Fruit fly (Drosophila melanogaster) whole organism, embryonic: Measurements from ENCODE around the gene Sik2.

Source experiments
- Blimp-1 ChIP-seq: fragments of 200-800 bp; sonication (Bioruptor generic); optimal IDR thresholded peaks from 3 replicates; lab custom pipeline; 2018; ENCODE audit warnings: missing biosample characterization, missing genetic modification characterization, mild to moderate bottlenecking, moderate library complexity, missing genetic modification reagents
- CG12942 ChIP-seq: fragments of 200-800 bp; sonication (Bioruptor generic); optimal IDR thresholded peaks from 3 replicates; lab custom pipeline; 2016; ENCODE audit warnings: missing biosample characterization, missing genetic modification characterization
- CG15073 ChIP-seq: fragments of 200-800 bp; sonication (Bioruptor generic); optimal IDR thresholded peaks from 2 replicates; lab custom pipeline; 2016; ENCODE audit warnings: missing biosample characterization, missing genetic modification characterization
- CG18476 ChIP-seq: fragments of 200-800 bp; sonication (Bioruptor generic); optimal IDR thresholded peaks from 2 replicates; lab custom pipeline; 2016; ENCODE audit warnings: missing biosample characterization, mild to moderate bottlenecking, missing genetic modification characterization
- CG2116 ChIP-seq: fragments of 200-800 bp; sonication (Bioruptor generic); optimal IDR thresholded peaks from 3 replicates; lab custom pipeline; 2018; ENCODE audit warnings: missing biosample characterization, mild to moderate bottlenecking, missing genetic modification characterization
- CG30431 ChIP-seq: fragments of 200-800 bp; sonication (Bioruptor generic); optimal IDR thresholded peaks from 2 replicates; lab custom pipeline; 2017; ENCODE audit warnings: missing biosample characterization, missing genetic modification characterization
- CG31441 ChIP-seq: fragments of 200-800 bp; sonication (Bioruptor generic); IDR thresholded peaks from 2 replicates; pipeline ENCODE4 v1.3.6; 2022; ENCODE audit warnings: missing biosample characterization, missing genetic modification characterization
- CG3163 ChIP-seq: fragments of 200-800 bp; sonication (Bioruptor generic); optimal IDR thresholded peaks from 3 replicates; lab custom pipeline; 2016; ENCODE audit warnings: missing biosample characterization, missing genetic modification characterization
- CG4424 ChIP-seq: fragments of 200-800 bp; sonication (Bioruptor generic); optimal IDR thresholded peaks from 3 replicates; lab custom pipeline; 2016; ENCODE audit warnings: missing biosample characterization, missing genetic modification characterization
- CG6254 ChIP-seq: fragments of 200-800 bp; sonication (Bioruptor generic); optimal IDR thresholded peaks from 3 replicates; lab custom pipeline; 2017; ENCODE audit warnings: mild to moderate bottlenecking, missing biosample characterization, missing genetic modification reagents, missing genetic modification characterization
- CG7786 ChIP-seq: fragments of 200-800 bp; sonication (Bioruptor generic); optimal IDR thresholded peaks from 2 replicates; lab custom pipeline; 2016; ENCODE audit warnings: missing biosample characterization, missing genetic modification characterization
- CG9727 ChIP-seq: fragments of 200-800 bp; sonication (Bioruptor generic); optimal IDR thresholded peaks from 3 replicates; lab custom pipeline; 2017; ENCODE audit warnings: missing biosample characterization, mild to moderate bottlenecking, missing genetic modification characterization
- CHES-1-like ChIP-seq: fragments of 200-800 bp; sonication (Bioruptor generic); optimal IDR thresholded peaks from 2 replicates; lab custom pipeline; 2016; ENCODE audit warnings: missing biosample characterization, missing genetic modification characterization
- CoRest ChIP-seq: fragments of 200-800 bp; sonication (Bioruptor generic); optimal IDR thresholded peaks from 3 replicates; lab custom pipeline; 2018; ENCODE audit warnings: missing biosample characterization, mild to moderate bottlenecking, missing genetic modification characterization, moderate library complexity
- CrebB ChIP-seq: fragments of 200-800 bp; sonication (Bioruptor generic); optimal IDR thresholded peaks from 3 replicates; lab custom pipeline; 2018; ENCODE audit warnings: missing biosample characterization, mild to moderate bottlenecking, missing genetic modification characterization
- D19B ChIP-seq: fragments of 200-800 bp; sonication (Bioruptor generic); optimal IDR thresholded peaks from 2 replicates; lab custom pipeline; 2017; ENCODE audit warnings: missing biosample characterization, mild to moderate bottlenecking, missing genetic modification characterization
- Dip3 ChIP-seq: fragments of 200-800 bp; sonication (Bioruptor generic); optimal IDR thresholded peaks from 3 replicates; lab custom pipeline; 2016; ENCODE audit warnings: missing biosample characterization, missing genetic modification characterization
- Dll ChIP-seq: fragments of 200-800 bp; sonication (Bioruptor generic); IDR thresholded peaks from 4 replicates; pipeline ENCODE4 v1.3.6; 2022; ENCODE audit warnings: missing biosample characterization, missing genetic modification characterization; ENCODE audit not compliant: partially characterized antibody
- Doc3 ChIP-seq: fragments of 200-800 bp; sonication (Bioruptor generic); IDR thresholded peaks from 3 replicates; pipeline ENCODE4 v1.3.6; 2022; ENCODE audit warnings: missing biosample characterization, missing genetic modification characterization; ENCODE audit not compliant: partially characterized antibody
- E2f2 ChIP-seq: fragments of 200-800 bp; sonication (Bioruptor generic); IDR thresholded peaks from 2 replicates; pipeline ENCODE4 v1.3.6; 2022; ENCODE audit warnings: missing biosample characterization, missing genetic modification characterization
- Ets97D ChIP-seq: fragments of 200-800 bp; sonication (Bioruptor generic); optimal IDR thresholded peaks from 3 replicates; lab custom pipeline; 2016; ENCODE audit warnings: missing biosample characterization, missing genetic modification characterization
- Gug ChIP-seq: fragments of 200-800 bp; sonication (Bioruptor generic); IDR thresholded peaks from 4 replicates; pipeline ENCODE4 v1.3.6; 2022; ENCODE audit warnings: missing biosample characterization, missing genetic modification characterization
- Hey ChIP-seq: fragments of 200-800 bp; sonication (Bioruptor generic); optimal IDR thresholded peaks from 3 replicates; lab custom pipeline; 2018; ENCODE audit warnings: missing biosample characterization, mild to moderate bottlenecking, missing genetic modification characterization
- Hr39 ChIP-seq: fragments of >200 bp; optimal IDR thresholded peaks from 2 replicates; lab custom pipeline; 2017
- Hsf ChIP-seq: fragments of 200-800 bp; sonication (Bioruptor generic); optimal IDR thresholded peaks from 3 replicates; lab custom pipeline; 2016; ENCODE audit warnings: missing biosample characterization, missing genetic modification characterization
- NC2α ChIP-seq: fragments of 200-800 bp; sonication (Bioruptor generic); optimal IDR thresholded peaks from 2 replicates; lab custom pipeline; 2016; ENCODE audit warnings: missing biosample characterization, missing genetic modification characterization
- Nf-YC ChIP-seq: fragments of 200-800 bp; optimal IDR thresholded peaks from 3 replicates; lab custom pipeline; 2019; ENCODE audit warnings: missing biosample characterization, mild to moderate bottlenecking, missing genetic modification characterization, moderate library complexity
- Scr ChIP-seq: fragments of 200-800 bp; sonication (Bioruptor generic); IDR thresholded peaks from 2 replicates; pipeline ENCODE4 v1.3.6; 2022; ENCODE audit warnings: missing biosample characterization, missing genetic modification characterization; ENCODE audit not compliant: partially characterized antibody
- Side ChIP-seq: fragments of 200-800 bp; sonication (Bioruptor generic); optimal IDR thresholded peaks from 2 replicates; lab custom pipeline; 2016; ENCODE audit warnings: missing biosample characterization, missing genetic modification characterization
- cg ChIP-seq: fragments of 200-800 bp; sonication (Bioruptor generic); optimal IDR thresholded peaks from 3 replicates; lab custom pipeline; 2019; ENCODE audit warnings: missing biosample characterization, mild to moderate bottlenecking, missing genetic modification characterization, moderate library complexity
- emc ChIP-seq: fragments of 200-800 bp; sonication (Bioruptor generic); optimal IDR thresholded peaks from 2 replicates; lab custom pipeline; 2016; ENCODE audit warnings: missing biosample characterization, missing genetic modification characterization
- ewg ChIP-seq: fragments of 200-800 bp; sonication (Bioruptor generic); optimal IDR thresholded peaks from 3 replicates; lab custom pipeline; 2017; ENCODE audit warnings: mild to moderate bottlenecking, missing biosample characterization, missing genetic modification reagents, missing genetic modification characterization
- ind ChIP-seq: fragments of 200-800 bp; sonication (Bioruptor generic); optimal IDR thresholded peaks from 3 replicates; lab custom pipeline; 2016; ENCODE audit warnings: missing biosample characterization, missing genetic modification characterization
- lov ChIP-seq, 2 experiments: fragments of 200-800 bp in 1 of 2; fragments of >200 bp in 1 of 2; sonication (Bioruptor generic) in 1 of 2; IDR thresholded peaks in 1 of 2; optimal IDR thresholded peaks in 1 of 2; 2 replicates in 1 of 2; 3 replicates in 1 of 2; pipeline versions ENCODE4 v1.3.6 to Lab custom; 2017 to 2022; ENCODE audit warnings: missing biosample characterization in 1 of 2, missing genetic modification characterization in 1 of 2
- luna ChIP-seq: fragments of 200-800 bp; sonication (Bioruptor generic); optimal IDR thresholded peaks from 2 replicates; lab custom pipeline; 2016; ENCODE audit warnings: missing biosample characterization, missing genetic modification characterization
- peb ChIP-seq: fragments of 200-800 bp; sonication (Bioruptor generic); IDR thresholded peaks from 2 replicates; pipeline ENCODE4 v1.3.6; 2022; ENCODE audit warnings: missing biosample characterization, missing genetic modification characterization
- psq ChIP-seq: fragments of 200-800 bp; sonication (Bioruptor generic); optimal IDR thresholded peaks from 2 replicates; lab custom pipeline; 2017; ENCODE audit warnings: missing biosample characterization, missing genetic modification characterization
- ranshi ChIP-seq: fragments of 200-800 bp; sonication (Bioruptor generic); IDR thresholded peaks from 2 replicates; pipeline ENCODE4 v1.3.6; 2022; ENCODE audit warnings: missing biosample characterization, missing genetic modification characterization
- repo ChIP-seq: fragments of 200-800 bp; sonication (Bioruptor generic); optimal IDR thresholded peaks from 2 replicates; lab custom pipeline; 2016; ENCODE audit warnings: missing biosample characterization, missing genetic modification characterization
- rib ChIP-seq: fragments of 200-800 bp; sonication (Bioruptor generic); IDR thresholded peaks from 2 replicates; pipeline ENCODE4 v1.3.6; 2022; ENCODE audit warnings: missing biosample characterization, missing genetic modification characterization
- row ChIP-seq: fragments of 200-800 bp; sonication (Bioruptor generic); IDR thresholded peaks from 3 replicates; pipeline ENCODE4 v1.3.6; 2022; ENCODE audit warnings: missing biosample characterization, missing genetic modification characterization
- sc ChIP-seq, 3 experiments: fragments of >200 bp in 2 of 3; fragments of 200-800 bp in 1 of 3; sonication (Bioruptor generic) in 1 of 3; optimal IDR thresholded peaks; 2 replicates in 2 of 3; 3 replicates in 1 of 3; lab custom pipeline; 2017; ENCODE audit warnings: mild to moderate bottlenecking in 1 of 3, missing biosample characterization in 1 of 3, missing genetic modification characterization in 1 of 3, missing genetic modification reagents in 1 of 3
- scrt ChIP-seq: fragments of 200-800 bp; sonication (Bioruptor generic); optimal IDR thresholded peaks from 2 replicates; lab custom pipeline; 2018; ENCODE audit warnings: missing biosample characterization, mild to moderate bottlenecking, missing genetic modification characterization, moderate library complexity
- sqz ChIP-seq: fragments of 200-800 bp; sonication (Bioruptor generic); optimal IDR thresholded peaks from 3 replicates; lab custom pipeline; 2018; ENCODE audit warnings: missing biosample characterization, mild to moderate bottlenecking, missing genetic modification characterization

Gene Sik2

dm6 chrX:2080367-2080927 lies 18.7 kb upstream of the Sik2 start, which contains the start of the genes CG16903 and Unc-76 (continued):
- TF ChIP-seq rib, result 0 out of 2 replicates have a peak, but pooled peaks have one; percentile 17
- no peak for TF ChIP-seq emc (GFP tag; lab: Kevin White, UChicago)
- TF ChIP-seq Blimp-1 (GFP tag; lab: Kevin White, UChicago), result peak; percentile 33
- TF ChIP-seq Scr, result peak; percentile 39
- TF ChIP-seq luna (GFP tag; lab: Kevin White, UChicago), result no peak
- TF ChIP-seq CG3163 (GFP tag; lab: Kevin White, UChicago), result peak; percentile 25
- TF ChIP-seq Dll (GFP tag; lab: Robert Waterston, UW), result peak; percentile 40; the same call in 2 of the 4 replicates
- TF ChIP-seq row, result peak; percentile 29; the same call in 1 of the 3 replicates
- no peak for TF ChIP-seq CG30431 (GFP tag; lab: Kevin White, UChicago)
- no peak for TF ChIP-seq cg (GFP tag; lab: Kevin White, UChicago)
- TF ChIP-seq CG18476 (GFP tag; lab: Kevin White, UChicago), result no peak
- TF ChIP-seq CG15073 (GFP tag; lab: Kevin White, UChicago), result no peak
- no peak; the same call in 2 of the 3 replicates for TF ChIP-seq Doc3
- no peak for TF ChIP-seq CG12942 (GFP tag; lab: Kevin White, UChicago)
- no peak for TF ChIP-seq D19B (GFP tag; lab: Kevin White, UChicago)
- TF ChIP-seq Hsf (GFP tag; lab: Kevin White, UChicago), result no peak
- TF ChIP-seq CG31441, result peak; percentile 37
- TF ChIP-seq CrebB (tag; lab: Kevin White, UChicago), result peak; percentile 57
- TF ChIP-seq ewg, result peak; percentile 18
- peak; percentile 47 for TF ChIP-seq Dip3 (GFP tag; lab: Kevin White, UChicago)
- no peak for TF ChIP-seq Gug (GFP tag; lab: Robert Waterston, UW)
- peak; percentile 76 for TF ChIP-seq sqz (GFP tag; lab: Kevin White, UChicago)
- peak; percentile 7 for TF ChIP-seq CG6254
- TF ChIP-seq Side (GFP tag; lab: Kevin White, UChicago), result no peak
- TF ChIP-seq Nf-YC (tag; lab: Kevin White, UChicago), result peak; percentile 60
- peak; percentile 95 for TF ChIP-seq Ets97D (GFP tag; lab: Kevin White, UChicago)
- TF ChIP-seq NC2α (GFP tag; lab: Kevin White, UChicago), result no peak
- peak; percentile 7 for TF ChIP-seq CG9727 (GFP tag; lab: Kevin White, UChicago)
- TF ChIP-seq psq (GFP tag; lab: Kevin White, UChicago), result no peak
- TF ChIP-seq lov (optimal IDR thresholded peaks at IDR 0.05; lab: Kevin White, UChicago), result no peak
- no peak for TF ChIP-seq lov (GFP tag; IDR thresholded peaks at IDR 0.05; lab: Robert Waterston, UW)
- TF ChIP-seq Hr39 (lab: Kevin White, UChicago), result no peak
- TF ChIP-seq CG7786 (GFP tag; lab: Kevin White, UChicago), result peak; percentile 18
- no peak for TF ChIP-seq ranshi (GFP tag; lab: Robert Waterston, UW)
- TF ChIP-seq repo, result no peak
- no peak for TF ChIP-seq peb
- TF ChIP-seq CHES-1-like (GFP tag; lab: Kevin White, UChicago), result peak; percentile 66
- peak; percentile 69 for TF ChIP-seq E2f2 (GFP tag; lab: Robert Waterston, UW)
- TF ChIP-seq scrt, result peak; percentile 51
- TF ChIP-seq CG2116, result peak; percentile 97
- TF ChIP-seq sc (optimal IDR thresholded peaks at IDR 0.05; lab: Kevin White, UChicago), result no peak
- no peak for TF ChIP-seq sc (GFP tag; optimal IDR thresholded peaks at IDR 0.05; lab: Kevin White, UChicago)
- TF ChIP-seq CoRest, result peak; percentile 46
- TF ChIP-seq ind (GFP tag; lab: Kevin White, UChicago), result no peak
- TF ChIP-seq Hey (tag; lab: Kevin White, UChicago), result no peak
- no peak for TF ChIP-seq CG4424 (GFP tag; lab: Kevin White, UChicago)
